Fruit fly (Drosophila melanogaster): ENCODE measurements around the gene RpS13.

Gene RpS13

DNA sequence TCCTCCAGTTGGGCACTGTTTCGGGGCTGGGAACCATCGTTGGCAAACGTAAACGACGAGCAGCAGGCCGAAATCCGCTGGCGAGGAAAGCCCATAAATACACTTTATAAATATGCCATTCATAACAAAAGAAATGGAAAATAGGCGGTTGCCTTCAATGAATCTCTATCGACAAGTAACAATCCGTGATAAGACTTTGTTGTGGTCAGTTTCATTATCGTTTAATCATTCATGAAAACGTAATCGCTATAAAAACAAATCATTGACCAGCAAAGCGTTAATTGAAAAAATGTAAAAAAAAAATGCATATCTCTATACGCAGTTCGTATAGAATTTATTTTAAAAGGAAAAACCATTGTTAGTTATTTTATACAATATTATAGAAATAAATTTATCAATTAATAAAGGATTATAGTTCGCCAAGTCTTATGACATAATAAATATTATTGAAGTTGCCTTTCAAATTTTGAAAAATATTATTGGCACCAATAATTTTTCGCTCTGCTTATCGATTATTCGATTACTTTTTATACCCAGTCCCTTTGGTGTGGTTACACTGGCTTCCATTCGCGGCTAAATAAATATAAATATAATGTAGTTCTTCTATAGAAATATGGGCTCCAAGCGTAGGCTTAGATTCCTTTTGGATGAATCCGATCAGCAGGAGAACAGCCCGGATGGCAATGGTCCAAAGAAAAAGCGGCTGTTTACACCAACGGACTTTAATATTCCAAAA is 35.6 kb upstream of the RpS13 start, which contains the start of gene CG31898 (continued):
- TF ChIP-seq oc (tag; optimal IDR thresholded peaks at IDR 0.05), result no peak
- no peak for TF ChIP-seq E2f1 (GFP tag; IDR thresholded peaks at IDR 0.05)
- TF ChIP-seq prd (optimal IDR thresholded peaks at IDR 0.05), result no peak
- no peak for TF ChIP-seq prd (GFP tag; IDR thresholded peaks at IDR 0.05)
- no peak for TF ChIP-seq CG2129 (GFP tag; IDR thresholded peaks at IDR 0.05; ENCODE audit: partially characterized antibody)
- no peak for TF ChIP-seq CG13894 (tag; optimal IDR thresholded peaks at IDR 0.05)

DNA sequence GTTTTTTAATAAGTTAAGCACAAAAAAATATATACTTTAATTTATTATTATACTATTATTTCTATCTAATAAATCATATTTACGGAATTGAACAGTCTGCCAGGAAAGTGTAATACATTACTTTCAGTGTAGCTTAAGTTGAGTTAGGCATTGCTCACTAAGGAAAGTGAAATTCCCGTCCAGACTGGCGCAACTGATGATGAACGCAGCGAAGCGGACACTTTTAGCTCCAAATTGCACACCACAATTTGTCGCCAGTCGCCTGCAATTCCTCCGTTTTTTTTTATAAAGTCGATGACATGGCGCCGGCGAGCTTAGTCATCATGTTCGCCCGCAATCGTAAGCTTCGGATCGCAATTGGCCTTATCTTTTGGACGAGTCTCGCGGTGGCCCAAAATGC is 34.3 kb upstream of the RpS13 start, which contains the start of gene CG13386:
Gene CG13386 (plus strand): TSS at position 301 of the 400 bp plus-strand sequence.
- no peak for TF ChIP-seq fd102C (GFP tag; optimal IDR thresholded peaks at IDR 0.05)
- peak; percentile 22 for TF ChIP-seq Ets65A (GFP tag)
- no peak for TF ChIP-seq ewg (GFP tag; optimal IDR thresholded peaks at IDR 0.05)
- TF ChIP-seq dan (GFP tag; IDR thresholded peaks at IDR 0.05), result no peak
- TF ChIP-seq Rfx (GFP tag; IDR thresholded peaks at IDR 0.05), result no peak
- TF ChIP-seq HHEX (GFP tag; optimal IDR thresholded peaks at IDR 0.05), result no peak
- no peak for TF ChIP-seq CG14965 (GFP tag; optimal IDR thresholded peaks at IDR 0.05; ENCODE audit: borderline replicate concordance)
- no peak for TF ChIP-seq bsh (GFP tag; optimal IDR thresholded peaks at IDR 0.05)
- TF ChIP-seq CG15073 (GFP tag; optimal IDR thresholded peaks at IDR 0.05), result no peak
- no peak for TF ChIP-seq CG3065 (GFP tag; optimal IDR thresholded peaks at IDR 0.05)
- no peak for TF ChIP-seq Trl (optimal IDR thresholded peaks at IDR 0.05)
- TF ChIP-seq Trl (GFP tag; optimal IDR thresholded peaks at IDR 0.05), result no peak
- TF ChIP-seq ind (GFP tag; optimal IDR thresholded peaks at IDR 0.05), result no peak
- TF ChIP-seq Ets97D (GFP tag; optimal IDR thresholded peaks at IDR 0.05), result no peak
- TF ChIP-seq chinmo (GFP tag; IDR thresholded peaks at IDR 0.05; ENCODE audit: partially characterized antibody), result no peak
- no peak for TF ChIP-seq prd (optimal IDR thresholded peaks at IDR 0.05)
- peak; percentile 7; the same call in 1 of the 3 replicates for TF ChIP-seq prd (GFP tag; IDR thresholded peaks at IDR 0.05)
- TF ChIP-seq Dp (GFP tag; optimal IDR thresholded peaks at IDR 0.05), result no peak

DNA sequence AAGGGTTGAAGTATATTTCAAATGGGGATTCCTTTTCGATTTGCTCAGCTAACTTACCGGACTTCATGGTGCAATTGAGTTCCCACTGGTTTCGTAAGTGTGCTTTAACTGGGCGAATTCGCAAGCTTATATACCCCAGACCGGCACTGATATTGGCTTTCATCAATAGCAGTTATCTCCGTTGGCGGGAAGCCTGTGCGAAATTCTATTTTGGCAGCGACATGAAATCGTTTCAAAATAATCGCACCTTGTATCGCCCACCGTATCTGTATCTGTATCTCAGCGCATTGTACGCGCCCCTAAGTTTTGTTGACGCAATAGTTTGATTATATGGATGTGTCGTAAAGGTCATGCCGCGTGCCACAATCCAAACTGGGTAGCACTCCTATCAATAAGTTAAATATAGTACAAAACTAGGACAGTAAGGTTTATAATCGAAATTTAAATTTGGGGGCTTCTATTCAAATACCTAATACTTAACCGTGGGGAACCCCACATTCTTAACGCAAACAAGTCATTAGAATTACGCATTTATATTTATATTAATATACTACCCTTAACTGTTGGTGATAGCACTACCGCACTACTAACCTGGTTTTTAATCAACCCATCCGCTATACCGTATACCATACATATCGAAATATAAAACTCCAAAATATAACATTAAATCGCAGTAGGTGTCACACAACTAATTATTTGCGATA is 31.7 kb upstream of the RpS13 start, which contains the start of the genes Peritrophin-15a and CG13385:
Gene Peritrophin-15a (minus strand): TSS at position 101 of the 704 bp plus-strand sequence.
Gene CG13385 (plus strand): TSS at position 654 of the 704 bp plus-strand sequence.
- TF ChIP-seq pum (GFP tag; optimal IDR thresholded peaks at IDR 0.05) (no peak), sug (tag; optimal IDR thresholded peaks at IDR 0.05) (no peak), BEAF-32 (GFP tag; optimal IDR thresholded peaks at IDR 0.05) (no peak)

DNA sequence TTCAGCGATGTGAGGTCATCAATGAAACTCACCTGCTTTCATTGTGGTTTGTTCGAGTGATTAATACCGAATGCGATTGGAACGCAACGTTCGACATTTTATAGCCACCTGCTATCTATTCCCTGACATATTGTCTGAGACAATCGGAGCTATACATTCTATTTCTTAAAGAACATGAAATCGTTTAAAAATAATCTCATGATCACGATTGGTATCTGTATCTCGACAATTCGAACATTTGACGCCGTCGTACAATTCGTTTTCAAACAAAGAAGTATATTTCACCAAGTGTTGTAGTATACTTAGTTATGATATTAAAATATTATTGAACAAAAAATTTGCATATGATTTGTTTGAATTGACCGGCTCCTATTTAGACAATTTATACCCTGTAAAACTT is 30.4 kb upstream of the RpS13 start, which contains the start of gene Peritrophin-15b:
Gene Peritrophin-15b (minus strand): TSS at position 101 of the 400 bp plus-strand sequence.
- TF ChIP-seq CG17802 (tag; optimal IDR thresholded peaks at IDR 0.05) (no peak), Nf-YC (tag; optimal IDR thresholded peaks at IDR 0.05) (no peak), MBD-R2 (GFP tag; IDR thresholded peaks at IDR 0.05) (no peak), CHES-1-like (GFP tag; optimal IDR thresholded peaks at IDR 0.05) (no peak), fd3F (GFP tag; optimal IDR thresholded peaks at IDR 0.05) (no peak), CG6254 (GFP tag; optimal IDR thresholded peaks at IDR 0.05) (no peak), disco-r (GFP tag; optimal IDR thresholded peaks at IDR 0.05) (no peak), Rfx (GFP tag; IDR thresholded peaks at IDR 0.05) (no peak), E2f1 (GFP tag; IDR thresholded peaks at IDR 0.05) (no peak), CG9932 (GFP tag; IDR thresholded peaks at IDR 0.05) (no peak), emc (GFP tag; optimal IDR thresholded peaks at IDR 0.05) (no peak), CG12071 (GFP tag; optimal IDR thresholded peaks at IDR 0.05) (no peak), odd (GFP tag; optimal IDR thresholded peaks at IDR 0.05) (no peak), insv (GFP tag; optimal IDR thresholded peaks at IDR 0.05) (no peak), Hr39 (optimal IDR thresholded peaks at IDR 0.05) (no peak), Dip2 (GFP tag; IDR thresholded peaks at IDR 0.05) (no peak), Adf1 (GFP tag; IDR thresholded peaks at IDR 0.05) (no peak), tna (GFP tag; IDR thresholded peaks at IDR 0.05; ENCODE audit: partially characterized antibody) (no peak), NfI (GFP tag; optimal IDR thresholded peaks at IDR 0.05) (no peak), inv (GFP tag; IDR thresholded peaks at IDR 0.05; ENCODE audit: partially characterized antibody) (no peak)

Data from whole organism, embryonic.